Worm (Caenorhabditis elegans): Measurements from ENCODE around the gene F55H2.5.

Gene F55H2.5

DNA sequence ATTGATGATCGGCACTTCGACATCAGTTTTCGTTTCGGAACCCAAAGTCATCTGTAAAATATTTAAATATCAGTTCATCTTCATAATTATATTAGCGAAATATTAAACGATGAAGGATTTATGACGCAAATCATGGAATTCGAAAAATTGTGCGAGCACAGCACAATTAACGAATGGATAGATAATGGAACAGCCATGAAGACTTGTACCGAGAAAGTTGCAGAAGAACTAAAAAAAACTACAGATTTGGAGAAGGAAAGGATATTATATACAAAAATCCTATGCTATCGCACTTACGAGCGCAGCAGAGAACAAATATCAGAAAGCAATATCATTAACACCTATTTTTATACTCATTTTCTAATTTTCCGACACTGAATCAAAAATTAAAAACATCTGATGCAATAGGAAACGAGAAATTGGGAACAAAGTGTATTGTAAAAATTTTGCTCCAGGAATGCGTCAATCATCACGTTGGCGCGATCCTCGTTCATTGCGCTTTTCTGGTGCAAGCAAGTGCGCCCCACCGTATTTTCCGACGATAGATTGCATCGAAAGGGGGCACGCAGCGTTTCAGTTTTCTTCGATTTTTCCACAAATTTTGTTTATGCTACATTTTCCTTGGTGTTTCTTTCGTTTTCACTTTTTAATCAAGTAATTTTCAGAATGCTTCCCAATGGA is 10.3 kb downstream of the F55H2.5 start, which contains the start of the genes clu-1 and prp-40 (continued):
- no peak for TF ChIP-seq ztf-22 (GFP tag; optimal IDR thresholded peaks at IDR 0.05)
- TF ChIP-seq C17E4.6 (GFP tag; IDR thresholded peaks at IDR 0.05) = 0 out of 2 replicates have a peak, but pooled peaks have one; percentile 26
- TF ChIP-seq nfya-2 (GFP tag; IDR thresholded peaks at IDR 0.05) = no peak
- TF ChIP-seq atf-7 (tag; optimal IDR thresholded peaks at IDR 0.05) = peak; percentile 39
- TF ChIP-seq lin-40 (tag; optimal IDR thresholded peaks at IDR 0.05) = peak; percentile 85
- TF ChIP-seq T07F8.4 (tag; optimal IDR thresholded peaks at IDR 0.05) = no peak
- TF ChIP-seq Y79H2A.3 (GFP tag; conservative IDR thresholded peaks at IDR 0.05) = no peak
- TF ChIP-seq hrde-1 (tag; optimal IDR thresholded peaks at IDR 0.05; ENCODE audit: borderline replicate concordance) = no peak
- TF ChIP-seq dpl-1 (GFP tag; optimal IDR thresholded peaks at IDR 0.05) = peak; percentile 39
- TF ChIP-seq unc-62 (GFP tag; optimal IDR thresholded peaks at IDR 0.05) = no peak
- TF ChIP-seq ztf-28 (GFP tag; IDR thresholded peaks at IDR 0.05) = no peak
- no peak for TF ChIP-seq F57C9.4 (tag; optimal IDR thresholded peaks at IDR 0.05)
- TF ChIP-seq tbp1 (GFP tag; optimal IDR thresholded peaks at IDR 0.05) = peak; percentile 58
- peak; percentile 80 for TF ChIP-seq B0336.3 (GFP tag; IDR thresholded peaks at IDR 0.05)
- peak; percentile 78 for TF ChIP-seq lin-54 (GFP tag; optimal IDR thresholded peaks at IDR 0.05)
- no peak for TF ChIP-seq mel-28 (tag; optimal IDR thresholded peaks at IDR 0.05; ENCODE audit: borderline replicate concordance)
- peak; percentile 70 for TF ChIP-seq rcor-1 (GFP tag; IDR thresholded peaks at IDR 0.05)
- peak; percentile 35; the same call in 1 of the 2 replicates for TF ChIP-seq hsf-1 (GFP tag; IDR thresholded peaks at IDR 0.05)
- TF ChIP-seq egl-44 (GFP tag; IDR thresholded peaks at IDR 0.05) = no peak
- TF ChIP-seq snpc-3.4 (tag; optimal IDR thresholded peaks at IDR 0.05) = no peak
- TF ChIP-seq athp-1 (tag; optimal IDR thresholded peaks at IDR 0.05) = peak; percentile 5
- no peak for TF ChIP-seq nfya-1 (tag; optimal IDR thresholded peaks at IDR 0.05; ENCODE audit: borderline replicate concordance, insufficient read depth)
- TF ChIP-seq let-526 (GFP tag; IDR thresholded peaks at IDR 0.05) = no peak
- no peak for TF ChIP-seq lsy-27 (tag; optimal IDR thresholded peaks at IDR 0.05; ENCODE audit: borderline replicate concordance, insufficient read depth)
- TF ChIP-seq F23B12.7 (tag; optimal IDR thresholded peaks at IDR 0.05; ENCODE audit: insufficient read depth) = peak; percentile 90
- no peak for TF ChIP-seq ztf-6 (GFP tag; IDR thresholded peaks at IDR 0.05)
- no peak for TF ChIP-seq dpff-1 (tag; optimal IDR thresholded peaks at IDR 0.05)
- TF ChIP-seq mcd-1 (GFP tag; IDR thresholded peaks at IDR 0.05) = peak; percentile 95
- TF ChIP-seq rpc-1 (optimal IDR thresholded peaks at IDR 0.05) = no peak
- no peak for TF ChIP-seq rpc-1 (tag; optimal IDR thresholded peaks at IDR 0.05)
- peak; percentile 13 for TF ChIP-seq sptf-2 (GFP tag; optimal IDR thresholded peaks at IDR 0.05)
- peak; percentile 44 for TF ChIP-seq repo-1 (tag; optimal IDR thresholded peaks at IDR 0.05)
- TF ChIP-seq nhr-80 (tag; optimal IDR thresholded peaks at IDR 0.05) = peak; percentile 76
- TF ChIP-seq let-607 (tag; optimal IDR thresholded peaks at IDR 0.05) = peak in 1 of 2 experiments; percentile 54
- TF ChIP-seq F10E7.11 (tag; optimal IDR thresholded peaks at IDR 0.05) = no peak
- TF ChIP-seq akir-1 (GFP tag; optimal IDR thresholded peaks at IDR 0.05) = no peak
- no peak for TF ChIP-seq F52B5.7 (tag; optimal IDR thresholded peaks at IDR 0.05)
- TF ChIP-seq pha-4 (tag; optimal IDR thresholded peaks at IDR 0.05) = no peak
- TF ChIP-seq K12H6.12 (tag; optimal IDR thresholded peaks at IDR 0.05) = peak; percentile 70
- no peak for TF ChIP-seq F55B11.4 (tag; optimal IDR thresholded peaks at IDR 0.05; ENCODE audit: borderline replicate concordance, insufficient read depth)
- no peak for TF ChIP-seq F39B2.1 (GFP tag; IDR thresholded peaks at IDR 0.05)
- no peak for TF ChIP-seq B0035.1 (tag; optimal IDR thresholded peaks at IDR 0.05)
- no peak for TF ChIP-seq nhr-27 (tag; optimal IDR thresholded peaks at IDR 0.05)
- TF ChIP-seq Y67H2A.10 (GFP tag; conservative IDR thresholded peaks at IDR 0.05) = no peak
- TF ChIP-seq lin-26 (GFP tag; IDR thresholded peaks at IDR 0.05) = no peak
- TF ChIP-seq zfh-2 (GFP tag; conservative IDR thresholded peaks at IDR 0.05) = no peak; the same call in 1 of the 2 replicates
- TF ChIP-seq ceh-40 (GFP tag; IDR thresholded peaks at IDR 0.05) = no peak

All from whole organism, young adult.